Worm (Caenorhabditis elegans): ENCODE results near the gene syx-5.

DNA sequence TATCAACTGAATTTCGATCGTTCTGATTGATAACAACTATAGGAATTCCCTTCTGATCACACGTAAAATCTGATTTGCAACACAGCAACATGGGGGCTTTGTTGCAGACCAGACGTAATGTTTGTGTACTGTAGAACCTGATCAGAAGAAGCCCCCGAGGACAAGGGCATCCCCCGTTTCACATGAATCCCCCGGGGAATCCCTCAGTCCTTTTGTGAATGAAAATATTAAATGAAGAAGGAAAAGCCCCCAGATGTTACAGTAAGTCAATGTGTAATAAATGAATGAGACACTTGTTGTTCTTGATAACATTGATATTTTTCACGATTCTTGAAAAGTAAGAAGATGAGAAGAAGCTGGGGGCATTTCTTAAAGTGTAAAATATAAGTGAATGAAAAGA lies 29.5 kb downstream of the syx-5 start:
- no peak for TF ChIP-seq scrt-1 (GFP tag; IDR thresholded peaks at IDR 0.05)
- no peak for TF ChIP-seq tbx-37 (GFP tag; conservative IDR thresholded peaks at IDR 0.05)
- TF ChIP-seq ama-1 (optimal IDR thresholded peaks at IDR 0.05) = no peak
- no peak for TF ChIP-seq tbx-11 (GFP tag; IDR thresholded peaks at IDR 0.05)
- no peak for TF ChIP-seq hnd-1 (tag; optimal IDR thresholded peaks at IDR 0.05)
- TF ChIP-seq ets-7 (tag; optimal IDR thresholded peaks at IDR 0.05) = no peak
- TF ChIP-seq flt-1 (GFP tag; IDR thresholded peaks at IDR 0.05) = no peak
- no peak for TF ChIP-seq hmg-4 (GFP tag; optimal IDR thresholded peaks at IDR 0.05)
- no peak for TF ChIP-seq tra-4 (tag; optimal IDR thresholded peaks at IDR 0.05)
- TF ChIP-seq pes-1 (GFP tag; IDR thresholded peaks at IDR 0.05) = no peak
- TF ChIP-seq B0310.2 (tag; optimal IDR thresholded peaks at IDR 0.05) = no peak
- no peak for TF ChIP-seq ceh-36 (tag; optimal IDR thresholded peaks at IDR 0.05)

All from whole organism, early embryonic.